Worm (Caenorhabditis elegans): ENCODE data around the gene nmy-1.

Gene nmy-1

ce11 chrX:2950234-2950633 is 40.9 kb downstream of the nmy-1 start:
- TF ChIP-seq daf-16 (GFP tag; optimal IDR thresholded peaks at IDR 0.05), result peak in 1 of 2 experiments; percentile 77
- no peak for TF ChIP-seq daf-16 (tag; optimal IDR thresholded peaks at IDR 0.05)
- TF ChIP-seq nhr-6 (tag; optimal IDR thresholded peaks at IDR 0.05), result no peak
- 0 out of 2 replicates have a peak, but pooled peaks have one; percentile 12 for TF ChIP-seq madf-9 (GFP tag; conservative IDR thresholded peaks at IDR 0.05)
- no peak for TF ChIP-seq egl-27 (tag; optimal IDR thresholded peaks at IDR 0.05)
- TF ChIP-seq hmg-1.1 (GFP tag; IDR thresholded peaks at IDR 0.05), result no peak
- TF ChIP-seq php-3 (GFP tag; IDR thresholded peaks at IDR 0.05), result no peak
- no peak for TF ChIP-seq lin-1 (GFP tag; IDR thresholded peaks at IDR 0.05)
- TF ChIP-seq nhr-11 (tag; optimal IDR thresholded peaks at IDR 0.05), result peak; percentile 6
- TF ChIP-seq dmd-8 (GFP tag; IDR thresholded peaks at IDR 0.05), result no peak
- peak; percentile 19 for TF ChIP-seq hlh-11 (tag; optimal IDR thresholded peaks at IDR 0.05)
- TF ChIP-seq unc-62 (GFP tag; optimal IDR thresholded peaks at IDR 0.05 in 1 of 2), result no peak
- TF ChIP-seq unc-62 (tag; optimal IDR thresholded peaks at IDR 0.05), result no peak
- TF ChIP-seq attf-4 (tag; optimal IDR thresholded peaks at IDR 0.05), result no peak
- no peak for TF ChIP-seq lim-7 (GFP tag; IDR thresholded peaks at IDR 0.05)

- TF ChIP-seq egl-43 (GFP tag; IDR thresholded peaks at IDR 0.05) (0 out of 2 replicates have a peak, but pooled peaks have one; percentile 50), set-16 (GFP tag; IDR thresholded peaks at IDR 0.05) (0 out of 2 replicates have a peak, but pooled peaks have one; percentile 10), dmd-8 (GFP tag; IDR thresholded peaks at IDR 0.05) (no peak), dmd-9 (GFP tag; IDR thresholded peaks at IDR 0.05) (no peak), lir-3 (tag; optimal IDR thresholded peaks at IDR 0.05) (no peak), madf-9 (GFP tag; conservative IDR thresholded peaks at IDR 0.05) (no peak), hmg-1.1 (GFP tag; IDR thresholded peaks at IDR 0.05) (peak; percentile 17; the same call in 1 of the 2 replicates), mdl-1 (tag; optimal IDR thresholded peaks at IDR 0.05) (peak in 1 of 2 experiments; percentile 13), aha-1 (tag) (peak; percentile 20), nhr-48 (tag; optimal IDR thresholded peaks at IDR 0.05) (no peak)
Measured at ce11 chrX:2953522-2954032, 44.2 kb downstream of the nmy-1 start.

ce11 chrX:2955628-2956027 is 46.3 kb downstream of the nmy-1 start:
- TF ChIP-seq ceh-28 (tag; optimal IDR thresholded peaks at IDR 0.05), result no peak
- no peak for TF ChIP-seq lin-38 (GFP tag; IDR thresholded peaks at IDR 0.05)
- peak in 1 of 2 experiments; percentile 96 for TF ChIP-seq unc-62 (GFP tag; optimal IDR thresholded peaks at IDR 0.05 in 1 of 2)
- TF ChIP-seq unc-62 (tag; optimal IDR thresholded peaks at IDR 0.05), result no peak
- no peak for TF ChIP-seq F49E8.2 (tag; optimal IDR thresholded peaks at IDR 0.05; ENCODE audit: borderline replicate concordance)
- no peak for TF ChIP-seq vab-7 (GFP tag; IDR thresholded peaks at IDR 0.05)
- no peak for TF ChIP-seq set-16 (GFP tag; IDR thresholded peaks at IDR 0.05)

- TF ChIP-seq unc-62 (GFP tag; optimal IDR thresholded peaks at IDR 0.05 in 1 of 2) (peak in 1 of 2 experiments; percentile 87), unc-62 (tag; optimal IDR thresholded peaks at IDR 0.05) (no peak), ceh-62 (tag; optimal IDR thresholded peaks at IDR 0.05) (no peak), dve-1 (tag; optimal IDR thresholded peaks at IDR 0.05; ENCODE audit: insufficient read depth) (no peak)
Measured at ce11 chrX:2957446-2957985, 48.2 kb downstream of the nmy-1 start, which contains the start of gene gbb-1. Gene gbb-1 (plus strand): TSS chrX:2957935.

- TF ChIP-seq dmd-9 (GFP tag; IDR thresholded peaks at IDR 0.05) (0 out of 2 replicates have a peak, but pooled peaks have one; percentile 6), snpc-4 (tag; optimal IDR thresholded peaks at IDR 0.05) (peak; percentile 68), pha-4 (GFP tag; IDR thresholded peaks at IDR 0.05) (no peak), pha-4 (tag; optimal IDR thresholded peaks at IDR 0.05) (no peak), daf-16 (GFP tag; optimal IDR thresholded peaks at IDR 0.05) (peak in 1 of 2 experiments; percentile 10), daf-16 (tag; optimal IDR thresholded peaks at IDR 0.05) (no peak), aha-1 (tag) (peak; percentile 91), hlh-11 (tag; optimal IDR thresholded peaks at IDR 0.05) (no peak), unc-39 (tag; optimal IDR thresholded peaks at IDR 0.05) (no peak), Y105C5A.15 (GFP tag; IDR thresholded peaks at IDR 0.05) (no peak), set-16 (GFP tag; IDR thresholded peaks at IDR 0.05) (peak; percentile 59; the same call in 1 of the 2 replicates), unc-62 (GFP tag; optimal IDR thresholded peaks at IDR 0.05 in 1 of 2) (peak in 1 of 2 experiments; percentile 42), unc-62 (tag; optimal IDR thresholded peaks at IDR 0.05) (no peak), snpc-1.2 (GFP tag; IDR thresholded peaks at IDR 0.05) (0 out of 2 replicates have a peak, but pooled peaks have one; percentile 22)
Measured at ce11 chrX:2960703-2961102, 51.4 kb downstream of the nmy-1 start.
